Fruit fly (Drosophila melanogaster): ENCODE measurements around the gene CG13643.
A peak's percentile ranks its signal among the peaks of the same experiment; 100 is the strongest.

Gene CG13643

DNA sequence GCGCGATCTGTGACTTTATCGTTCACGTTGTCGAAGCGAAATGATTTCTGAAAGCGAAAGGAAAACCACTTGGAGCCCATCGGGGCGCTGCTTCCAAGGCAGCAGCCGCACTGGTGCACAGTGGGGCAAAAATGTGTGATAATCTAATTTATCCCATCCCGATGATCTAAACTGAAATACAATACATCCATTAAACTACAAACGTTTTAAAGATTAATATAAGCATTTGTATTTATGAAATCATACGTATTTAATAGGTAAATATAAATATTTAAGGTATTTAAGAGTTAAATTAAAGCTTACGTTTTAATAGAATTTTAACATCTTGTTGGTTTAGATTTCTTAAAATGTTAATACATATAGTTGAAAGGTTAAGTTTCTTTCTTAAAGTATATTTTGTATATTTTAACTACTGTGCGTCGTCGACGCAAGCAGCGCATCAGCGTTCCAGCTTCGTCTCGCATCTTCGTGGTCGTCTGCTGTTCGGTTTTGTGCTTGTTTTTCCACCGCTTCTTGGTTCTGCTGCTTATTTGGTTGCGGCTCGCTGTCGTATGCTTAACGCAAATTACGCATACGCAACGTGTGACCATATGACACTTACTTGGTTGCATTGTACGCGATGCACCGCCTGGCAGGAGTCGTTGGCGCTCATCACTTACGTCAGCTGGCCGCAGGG, at the start of gene CG13643:
TSS of gene CG13643 (minus strand) at position 46 of the 676 bp plus-strand sequence.
- TF ChIP-seq noc (tag; optimal IDR thresholded peaks at IDR 0.05): no peak

DNA sequence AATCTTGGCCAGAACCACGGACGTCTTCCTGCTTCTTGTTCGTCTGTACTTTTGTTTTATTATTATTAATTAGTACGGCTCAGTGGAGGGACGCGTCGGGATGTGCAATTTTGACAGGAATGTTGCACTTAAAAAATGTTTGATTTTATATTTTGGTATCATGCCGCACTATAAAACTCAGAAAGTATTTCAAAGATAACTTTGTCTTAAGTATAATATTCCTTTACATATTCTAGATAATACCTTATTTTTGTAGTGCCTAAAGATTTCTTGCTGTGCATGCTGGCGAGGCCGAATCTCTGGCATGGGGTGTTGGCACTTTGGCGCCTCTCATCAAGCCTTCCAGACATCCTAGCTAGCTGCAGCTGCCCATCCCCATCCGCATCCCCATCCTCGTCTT, 47.3 kb upstream of the CG13643 start:
- no peak for TF ChIP-seq noc (tag; optimal IDR thresholded peaks at IDR 0.05)

DNA sequence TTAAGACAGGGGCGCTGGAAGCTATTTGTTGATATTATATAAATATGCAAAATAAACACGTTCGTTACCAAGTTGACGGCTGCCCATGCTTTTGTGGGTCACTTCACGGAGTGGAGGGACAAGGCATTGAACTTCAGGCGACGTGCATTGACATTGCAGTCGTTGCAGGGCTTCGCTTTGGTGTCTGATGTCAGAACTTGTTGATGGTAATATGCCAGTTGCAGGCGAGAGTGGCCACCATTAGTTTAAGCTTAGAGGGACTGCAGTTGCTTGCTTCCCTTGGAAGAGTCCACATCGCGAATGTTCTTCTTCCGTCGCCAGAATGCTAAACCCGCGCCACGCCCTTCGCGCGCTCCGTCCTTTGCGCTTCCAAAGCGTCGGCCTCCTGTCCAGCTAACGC, 41.5 kb upstream of the CG13643 start, which contains the start of gene mah:
TSS of gene mah (plus strand) at position 301 of the 400 bp plus-strand sequence.
- no peak for TF ChIP-seq noc (tag; optimal IDR thresholded peaks at IDR 0.05)

DNA sequence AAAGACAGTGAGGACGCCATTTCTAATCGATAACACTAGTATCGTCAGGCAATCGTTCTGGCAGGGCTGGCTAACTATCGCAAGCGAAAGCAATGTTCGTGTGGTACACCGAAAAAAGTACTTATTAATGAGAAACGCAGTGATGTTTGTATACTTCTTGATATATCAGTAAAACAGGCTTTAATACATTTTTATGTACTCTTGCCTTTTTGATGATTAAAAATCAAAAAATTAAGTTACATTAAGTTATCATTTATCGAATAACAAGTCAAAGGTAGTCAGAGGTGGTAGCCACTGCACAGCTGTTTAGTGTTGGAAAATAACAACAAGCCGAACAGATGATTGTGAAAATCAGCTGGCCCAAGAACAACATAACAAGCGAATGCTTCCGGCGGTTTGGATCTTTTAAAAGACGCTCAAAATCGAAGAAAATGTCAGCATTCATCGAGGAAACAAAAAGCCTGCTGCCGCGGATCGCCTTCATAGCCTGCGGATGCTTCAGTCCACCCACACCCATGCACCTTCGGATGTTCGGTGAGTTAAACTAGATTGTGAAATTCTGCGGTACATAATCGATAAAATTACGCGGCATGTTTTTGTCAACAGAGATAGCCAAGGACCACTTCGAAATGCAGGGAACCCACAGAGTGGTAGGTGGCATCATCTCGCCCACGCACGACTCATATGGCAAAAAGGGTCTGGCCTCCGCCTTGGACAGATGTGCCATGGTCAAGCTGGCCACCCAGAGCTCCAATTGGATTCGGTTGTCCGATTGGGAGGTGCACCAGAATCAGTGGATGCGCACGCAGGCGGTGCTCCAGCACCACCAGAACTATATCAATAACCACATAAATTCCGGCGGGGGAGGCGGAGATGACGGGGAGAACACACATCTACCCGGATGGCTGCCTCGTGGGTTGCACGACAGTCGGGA, 39.4 kb upstream of the CG13643 start, which contains the start of the genes ssh and Nmnat:
TSS of gene ssh (minus strand) at position 37 of the 934 bp plus-strand sequence.
TSS of gene Nmnat (plus strand) at position 318 of the 934 bp plus-strand sequence.
- TF ChIP-seq noc (tag; optimal IDR thresholded peaks at IDR 0.05): peak; percentile 59

DNA sequence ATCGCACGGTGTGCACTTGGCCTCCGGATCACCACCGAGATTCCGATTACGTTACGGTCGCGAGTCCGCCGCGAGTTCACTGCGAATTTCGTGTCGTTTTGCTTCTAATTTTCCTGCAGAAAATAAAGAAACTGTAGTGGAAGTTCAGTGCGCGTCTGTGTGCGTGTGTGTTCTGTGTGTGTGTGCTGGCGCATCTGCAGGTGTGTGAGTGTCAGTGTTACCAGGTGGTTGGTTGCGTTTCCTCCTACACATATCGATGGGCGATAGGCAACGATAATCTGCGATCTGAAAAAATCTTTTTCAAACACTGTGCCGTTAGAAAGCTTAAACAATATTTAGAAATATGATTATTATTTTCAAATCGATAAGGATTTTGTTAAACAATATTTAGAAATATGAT, 32.2 kb upstream of the CG13643 start, which contains the start of gene Osbp:
TSS of gene Osbp (minus strand) at position 174 of the 400 bp plus-strand sequence.
- TF ChIP-seq noc (tag; optimal IDR thresholded peaks at IDR 0.05): peak; percentile 2

DNA sequence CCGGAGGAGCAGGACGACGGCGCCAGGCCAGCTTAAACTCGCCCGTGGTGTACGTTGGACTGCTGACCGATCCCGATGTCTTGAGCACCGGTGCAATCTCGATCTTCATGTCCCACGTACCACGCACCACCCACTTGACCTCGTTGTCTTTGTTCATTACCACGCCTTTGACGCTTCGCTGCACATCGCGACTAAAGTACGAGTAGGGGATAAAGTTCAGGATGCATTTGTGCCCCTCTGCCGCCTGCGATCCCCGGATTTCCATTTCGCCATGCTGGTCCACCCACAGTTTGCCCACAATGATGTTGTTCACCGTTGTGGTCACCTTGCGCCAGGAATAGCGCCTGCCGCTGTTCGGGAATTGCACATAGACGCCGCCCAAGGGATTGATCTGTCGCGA, 30.0 kb upstream of the CG13643 start:
- TF ChIP-seq noc (tag; optimal IDR thresholded peaks at IDR 0.05): no peak

DNA sequence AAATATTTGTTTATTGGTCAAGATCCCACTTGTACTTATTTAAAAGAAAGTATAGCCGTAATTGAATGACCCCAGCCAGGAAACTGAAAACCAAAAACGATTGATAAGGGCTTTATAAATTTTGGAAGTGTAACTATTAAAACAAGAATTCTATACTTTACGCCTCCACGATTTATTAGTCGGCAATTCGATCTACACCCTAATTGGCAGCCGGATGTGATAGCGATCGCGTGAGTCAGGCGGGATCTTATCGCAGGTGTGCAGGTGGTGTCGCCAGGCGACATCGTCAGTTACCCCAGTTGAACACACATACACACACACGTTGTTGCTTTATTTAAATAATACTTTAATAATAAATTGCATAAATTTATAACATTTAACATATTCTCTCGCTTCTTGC, 28.7 kb upstream of the CG13643 start:
- TF ChIP-seq noc (tag; optimal IDR thresholded peaks at IDR 0.05): peak; percentile 14

DNA sequence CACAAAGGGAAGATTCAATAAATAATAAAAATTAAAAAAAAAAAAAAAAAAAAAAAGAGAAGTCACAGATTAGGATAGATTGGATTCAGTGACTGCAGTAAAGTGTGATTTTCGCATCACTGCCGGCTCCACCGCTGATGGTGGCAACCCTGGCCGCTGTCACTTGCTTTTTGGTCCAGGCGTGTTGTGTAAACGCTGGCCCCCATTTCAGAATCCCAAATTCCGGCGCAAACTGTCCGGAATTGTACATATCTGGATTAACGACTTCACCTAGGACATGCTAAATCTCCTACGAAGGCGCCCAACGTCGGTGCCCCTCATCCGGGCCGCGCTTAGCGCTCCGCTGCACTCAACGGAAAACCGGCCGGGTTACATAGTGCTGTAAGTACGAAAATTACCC, 26.1 kb upstream of the CG13643 start, which contains the start of gene CG11771:
TSS of gene CG11771 (plus strand) at position 155 of the 400 bp plus-strand sequence.
- no peak for TF ChIP-seq noc (tag; optimal IDR thresholded peaks at IDR 0.05)

DNA sequence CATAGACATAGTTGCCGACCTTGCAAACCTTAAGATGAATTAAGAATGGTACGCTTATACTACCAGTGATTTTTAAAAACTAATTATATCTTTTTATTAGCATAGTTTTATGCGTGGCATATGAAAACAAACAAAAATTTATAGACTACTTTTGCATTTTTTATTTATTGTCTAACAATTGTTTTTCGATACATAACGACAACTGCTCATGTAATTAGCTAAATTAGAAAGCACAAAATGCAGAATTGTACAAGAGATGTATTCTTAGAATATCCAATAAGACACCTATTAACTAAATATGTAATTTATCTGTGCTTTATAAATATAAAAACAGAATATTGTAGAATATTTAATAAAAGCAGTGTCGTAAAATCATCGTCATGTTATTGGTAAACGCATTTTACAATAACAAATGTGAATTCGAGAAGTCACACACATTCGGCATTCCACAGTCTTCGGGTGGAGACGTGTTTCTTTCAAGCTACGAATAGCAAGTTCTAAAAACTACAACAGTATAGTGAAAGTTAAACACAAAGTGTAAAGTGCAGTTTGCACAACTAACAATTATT, 21.0 kb upstream of the CG13643 start:
- no peak for TF ChIP-seq noc (tag; optimal IDR thresholded peaks at IDR 0.05)

DNA sequence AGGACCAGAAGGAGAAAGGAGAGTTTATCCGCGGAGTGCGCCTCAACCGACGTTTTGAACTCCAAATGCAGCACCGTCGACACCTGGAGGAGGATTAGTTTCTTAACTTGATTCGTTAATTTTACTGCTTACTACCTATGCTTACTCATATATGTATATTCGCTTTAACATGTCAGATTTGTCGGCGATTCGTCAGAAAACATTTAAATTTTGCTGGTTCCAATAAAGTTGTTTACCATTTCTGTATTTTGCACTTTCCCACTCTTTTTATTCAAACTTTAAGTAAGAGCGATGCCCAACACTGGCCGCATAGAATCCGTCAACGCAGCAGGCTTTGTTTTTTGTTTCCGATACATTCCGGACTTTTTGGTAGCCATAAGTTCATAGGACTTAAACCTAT, 19.1 kb upstream of the CG13643 start, which contains the start of gene Trf4-2:
TSS of gene Trf4-2 (plus strand) at position 301 of the 400 bp plus-strand sequence.
- TF ChIP-seq noc (tag; optimal IDR thresholded peaks at IDR 0.05): no peak

DNA sequence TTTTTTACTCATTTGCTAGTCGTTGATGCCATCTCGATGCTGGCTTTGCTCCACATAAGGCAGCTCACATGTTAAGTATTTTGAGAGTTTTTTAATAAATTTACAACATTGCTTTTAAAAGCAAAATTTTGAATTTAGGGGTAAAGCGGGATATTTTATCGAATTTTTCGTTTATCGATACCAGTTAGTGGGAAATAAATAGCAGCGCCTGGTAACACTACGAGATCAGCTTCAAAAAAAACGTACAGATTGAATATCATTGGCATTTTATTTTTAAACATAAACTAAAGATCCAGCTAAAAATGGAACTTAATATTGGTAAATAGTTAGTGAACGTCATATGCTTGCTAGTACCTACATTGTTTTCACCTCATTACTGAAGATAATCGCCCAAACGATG, 16.5 kb upstream of the CG13643 start, which contains the start of gene Mink:
TSS of gene Mink (plus strand) at position 204 of the 400 bp plus-strand sequence.
- no peak for TF ChIP-seq noc (tag; optimal IDR thresholded peaks at IDR 0.05)

DNA sequence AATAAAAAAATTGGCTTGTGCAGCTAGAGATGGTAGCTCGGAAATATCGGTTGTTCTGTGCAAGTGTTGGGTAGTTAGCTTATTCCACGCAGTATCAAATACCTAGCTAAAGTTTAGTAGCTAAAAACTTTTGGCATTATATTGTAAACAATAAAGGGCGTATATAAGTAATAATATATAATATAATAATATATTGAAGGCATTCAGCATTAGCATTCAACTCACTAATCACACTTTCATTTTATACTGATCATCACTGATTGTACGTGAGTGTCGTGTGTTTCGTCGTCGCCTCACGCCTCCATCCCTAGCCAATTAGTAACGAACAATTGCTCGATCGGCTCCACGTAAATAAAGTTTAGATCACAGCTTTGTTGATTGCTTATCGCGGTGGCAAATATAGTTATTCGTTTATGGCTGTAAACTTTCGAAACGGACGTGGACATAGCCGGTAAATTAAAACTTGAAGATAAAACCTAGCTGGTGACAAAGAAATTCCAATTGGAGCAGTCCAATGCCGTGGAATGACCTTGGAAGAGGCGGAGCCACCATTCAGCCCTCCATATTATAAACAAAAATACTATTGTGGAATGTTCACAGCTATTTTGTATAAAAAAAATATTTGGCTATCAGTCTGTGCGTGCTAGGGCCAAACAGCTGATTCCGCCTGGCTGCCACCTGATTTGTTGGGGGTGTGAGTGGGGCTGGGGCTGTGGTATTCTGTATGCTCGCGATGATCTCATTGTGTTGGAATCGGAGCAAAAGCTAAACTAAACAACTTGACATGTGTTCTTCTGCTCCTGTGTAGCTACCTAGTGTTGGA, 12.2 kb upstream of the CG13643 start, which contains the start of the genes PIG-S, sud1 and CG11168:
TSS of gene PIG-S (minus strand) at position 51 of the 823 bp plus-strand sequence.
TSS of gene sud1 (minus strand) at position 51 of the 823 bp plus-strand sequence.
TSS of gene CG11168 (plus strand) at position 293 of the 823 bp plus-strand sequence.
- peak; percentile 50 for TF ChIP-seq noc (tag; optimal IDR thresholded peaks at IDR 0.05)

DNA sequence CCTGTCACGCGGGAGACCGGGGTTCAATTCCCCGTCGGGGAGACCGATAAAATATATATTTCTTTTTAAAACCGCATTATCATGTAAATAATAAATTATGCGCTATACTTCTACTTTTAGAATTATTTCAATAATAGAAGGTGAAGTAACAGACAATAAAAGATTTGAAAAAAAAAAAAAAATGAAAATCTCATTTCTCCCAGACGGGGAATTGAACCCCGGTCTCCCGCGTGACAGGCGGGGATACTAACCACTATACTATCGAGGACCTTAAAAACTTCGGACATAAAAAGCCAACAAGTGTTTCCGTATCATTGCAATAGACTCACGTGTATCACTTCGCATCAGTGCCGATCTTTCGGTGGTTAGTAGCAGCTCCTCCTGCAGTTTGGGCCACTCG, 9.1 kb upstream of the CG13643 start:
- TF ChIP-seq noc (tag; optimal IDR thresholded peaks at IDR 0.05): no peak

DNA sequence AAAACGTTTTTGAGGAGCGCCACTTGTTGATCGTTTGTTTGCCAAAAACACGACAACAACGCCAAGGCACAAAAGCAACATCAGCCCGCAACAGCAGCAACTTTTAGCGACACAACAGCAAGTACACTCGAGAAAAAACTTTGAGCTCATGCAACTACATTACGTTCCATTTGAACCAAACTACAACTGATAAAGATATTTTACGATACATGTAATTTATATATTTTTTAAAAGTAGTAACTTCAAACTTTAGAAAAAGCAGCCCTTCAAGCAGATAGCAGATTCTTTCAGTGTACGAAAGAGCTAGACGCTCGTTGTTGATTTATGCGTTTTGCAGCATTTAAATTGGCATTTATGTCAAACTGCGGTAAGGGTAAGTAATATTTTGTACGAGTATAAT, 4.3 kb upstream of the CG13643 start:
- TF ChIP-seq noc (tag; optimal IDR thresholded peaks at IDR 0.05): no peak

DNA sequence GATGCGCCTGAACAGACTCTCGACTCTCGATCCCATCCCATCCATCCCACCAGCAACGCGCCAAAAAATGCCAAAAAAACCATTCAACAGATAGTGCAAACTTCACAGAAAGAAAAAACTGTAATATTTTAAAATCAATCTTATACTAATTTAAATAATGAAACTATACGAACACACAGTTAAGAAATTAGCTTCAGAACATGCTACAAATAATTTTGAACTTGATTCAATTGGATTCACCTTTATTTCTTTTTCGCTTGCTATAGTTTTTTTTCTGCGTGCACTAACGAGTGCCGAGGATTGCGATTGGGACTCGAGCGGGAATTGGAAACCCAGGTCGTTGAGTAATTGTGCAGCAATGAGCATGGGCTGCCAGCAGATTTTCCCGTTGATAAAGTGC, 2.2 kb upstream of the CG13643 start:
- no peak for TF ChIP-seq noc (tag; optimal IDR thresholded peaks at IDR 0.05)
